Fruit fly (Drosophila melanogaster): Measurements from ENCODE around the gene CG31897.

Gene CG31897

dm6 chr2L:8425962-8426759 lies 16.1 kb upstream of the CG31897 start:
- TF ChIP-seq rn (GFP tag; IDR thresholded peaks at IDR 0.05) (no peak), Pif1A (GFP tag; optimal IDR thresholded peaks at IDR 0.05) (no peak)

dm6 chr2L:8426801-8427200 lies 15.4 kb upstream of the CG31897 start:
- TF ChIP-seq CG8301 (tag; optimal IDR thresholded peaks at IDR 0.05) (no peak), CG12605 (GFP tag; IDR thresholded peaks at IDR 0.05) (no peak), Snoo (tag; optimal IDR thresholded peaks at IDR 0.05) (no peak), Pif1A (GFP tag; optimal IDR thresholded peaks at IDR 0.05) (no peak), gl (tag; optimal IDR thresholded peaks at IDR 0.05) (no peak), EcR (GFP tag; optimal IDR thresholded peaks at IDR 0.05) (no peak), CG8159 (tag; optimal IDR thresholded peaks at IDR 0.05) (no peak), CG4496 (GFP tag; IDR thresholded peaks at IDR 0.05) (no peak), CG17806 (tag; optimal IDR thresholded peaks at IDR 0.05) (no peak), CG10348 (GFP tag; IDR thresholded peaks at IDR 0.05) (no peak)

- TF ChIP-seq CG34367 (tag; optimal IDR thresholded peaks at IDR 0.05): no peak
- TF ChIP-seq CG9948 (tag; optimal IDR thresholded peaks at IDR 0.05): no peak
- TF ChIP-seq CG15710 (tag; optimal IDR thresholded peaks at IDR 0.05): no peak
- no peak for TF ChIP-seq Pif1A (GFP tag; optimal IDR thresholded peaks at IDR 0.05)
- TF ChIP-seq rn (GFP tag; IDR thresholded peaks at IDR 0.05): no peak
- no peak for TF ChIP-seq gl (tag; optimal IDR thresholded peaks at IDR 0.05)
Observed at dm6 chr2L:8432130-8432529, 10.1 kb upstream of the CG31897 start.

- TF ChIP-seq CG8301 (tag; optimal IDR thresholded peaks at IDR 0.05) (no peak), CG10348 (GFP tag; IDR thresholded peaks at IDR 0.05) (no peak), CG4496 (GFP tag; IDR thresholded peaks at IDR 0.05) (no peak), CG8159 (tag; optimal IDR thresholded peaks at IDR 0.05) (no peak)
Observed at dm6 chr2L:8433512-8433911, 8.7 kb upstream of the CG31897 start, which contains the start of gene grk. Gene grk (minus strand): TSS chr2L:8433598.

dm6 chr2L:8437176-8437575 lies 5.1 kb upstream of the CG31897 start, which contains the start of the genes D12 and Chrac-14:
Gene D12 (minus strand): TSS chr2L:8437365.
Gene Chrac-14 (plus strand): TSS chr2L:8437405.
- TF ChIP-seq EcR (GFP tag; optimal IDR thresholded peaks at IDR 0.05) (no peak), fd96Ca (GFP tag; IDR thresholded peaks at IDR 0.05) (no peak), CG4496 (GFP tag; IDR thresholded peaks at IDR 0.05) (no peak), CG8301 (tag; optimal IDR thresholded peaks at IDR 0.05) (no peak), Pif1B (GFP tag; optimal IDR thresholded peaks at IDR 0.05) (no peak), D1 (tag; optimal IDR thresholded peaks at IDR 0.05) (no peak), CG14655 (GFP tag; optimal IDR thresholded peaks at IDR 0.05) (no peak), CG13204 (GFP tag; optimal IDR thresholded peaks at IDR 0.05) (no peak), CG8159 (tag; optimal IDR thresholded peaks at IDR 0.05) (no peak), CG17806 (tag; optimal IDR thresholded peaks at IDR 0.05) (no peak), Ets98B (GFP tag; IDR thresholded peaks at IDR 0.05) (no peak), gl (tag; optimal IDR thresholded peaks at IDR 0.05) (no peak), rn (GFP tag; IDR thresholded peaks at IDR 0.05) (no peak), CG10348 (GFP tag; IDR thresholded peaks at IDR 0.05) (no peak)

- TF ChIP-seq Pif1B (GFP tag; optimal IDR thresholded peaks at IDR 0.05) (no peak), Snoo (tag; optimal IDR thresholded peaks at IDR 0.05) (no peak), CG14655 (GFP tag; optimal IDR thresholded peaks at IDR 0.05) (no peak), Pif1A (GFP tag; optimal IDR thresholded peaks at IDR 0.05) (no peak), EcR (GFP tag; optimal IDR thresholded peaks at IDR 0.05) (no peak), CG17806 (tag; optimal IDR thresholded peaks at IDR 0.05) (no peak), CG8301 (tag; optimal IDR thresholded peaks at IDR 0.05) (no peak)
Observed at dm6 chr2L:8438052-8438451, 4.2 kb upstream of the CG31897 start, which contains the start of gene mus201. Gene mus201 (plus strand): TSS chr2L:8438169.

dm6 chr2L:8449358-8449757 lies 7.1 kb downstream of the CG31897 start, which contains the start of gene Aasdh:
Gene Aasdh (minus strand): TSS chr2L:8449576.
- TF ChIP-seq CG8301 (tag; optimal IDR thresholded peaks at IDR 0.05): no peak
- no peak for TF ChIP-seq CG17806 (tag; optimal IDR thresholded peaks at IDR 0.05)
- no peak for TF ChIP-seq CG4496 (GFP tag; IDR thresholded peaks at IDR 0.05)
- TF ChIP-seq gl (tag; optimal IDR thresholded peaks at IDR 0.05): no peak
- no peak for TF ChIP-seq rn (GFP tag; IDR thresholded peaks at IDR 0.05)
- TF ChIP-seq Pif1A (GFP tag; optimal IDR thresholded peaks at IDR 0.05): no peak
- no peak for TF ChIP-seq CG10348 (GFP tag; IDR thresholded peaks at IDR 0.05)
- TF ChIP-seq CG9948 (tag; optimal IDR thresholded peaks at IDR 0.05): no peak
- TF ChIP-seq EcR (GFP tag; optimal IDR thresholded peaks at IDR 0.05): no peak
- no peak for TF ChIP-seq CG13204 (GFP tag; optimal IDR thresholded peaks at IDR 0.05)
- TF ChIP-seq D1 (tag; optimal IDR thresholded peaks at IDR 0.05): no peak
- TF ChIP-seq Ets98B (GFP tag; IDR thresholded peaks at IDR 0.05): no peak
- TF ChIP-seq CG34367 (tag; optimal IDR thresholded peaks at IDR 0.05): no peak
- TF ChIP-seq CG15710 (tag; optimal IDR thresholded peaks at IDR 0.05): no peak
- no peak for TF ChIP-seq fd96Ca (GFP tag; IDR thresholded peaks at IDR 0.05)
- TF ChIP-seq CG14655 (GFP tag; optimal IDR thresholded peaks at IDR 0.05): no peak
